Worm (Caenorhabditis elegans) whole organism, late embryonic: ENCODE results near the gene vnut-1.
A peak's percentile ranks its signal among the peaks of the same experiment; 100 is the strongest.

Experiments used
- C08G9.2 ChIP-seq: sonication (generic microtip); optimal IDR thresholded peaks from 2 replicates; lab custom pipeline; 2016; ENCODE audit warnings: mild to moderate bottlenecking, missing genetic modification characterization, moderate library complexity, missing compliant biosample characterization
- F13H6.1 ChIP-seq: sonication (generic microtip); optimal IDR thresholded peaks from 2 replicates; lab custom pipeline; 2016; ENCODE audit warnings: missing genetic modification characterization, missing compliant biosample characterization
- T23F11.4 ChIP-seq: fragments of 200-800 bp; sonication (Bioruptor generic); optimal IDR thresholded peaks from 2 replicates; lab custom pipeline; 2018; ENCODE audit warnings: mild to moderate bottlenecking, missing genetic modification characterization, missing compliant biosample characterization
- ahr-1 ChIP-seq: sonication (generic microtip); optimal IDR thresholded peaks from 2 replicates; lab custom pipeline; 2016; ENCODE audit warnings: missing genetic modification characterization, missing compliant biosample characterization
- ceh-14 ChIP-seq: sonication (generic microtip); optimal IDR thresholded peaks from 2 replicates; lab custom pipeline; 2016; ENCODE audit warnings: missing genotype, missing genetic modification characterization, missing compliant biosample characterization
- ceh-2 ChIP-seq: sonication (generic microtip); optimal IDR thresholded peaks from 2 replicates; lab custom pipeline; 2016; ENCODE audit warnings: missing genotype, missing genetic modification characterization, missing compliant biosample characterization
- ceh-9 ChIP-seq: sonication (generic microtip); optimal IDR thresholded peaks from 2 replicates; lab custom pipeline; 2016; ENCODE audit warnings: mild to moderate bottlenecking, missing genetic modification characterization, inconsistent platforms, missing compliant biosample characterization
- che-1 ChIP-seq: sonication (generic microtip); optimal IDR thresholded peaks from 2 replicates; lab custom pipeline; 2016; ENCODE audit warnings: mild to moderate bottlenecking, missing genetic modification characterization, missing compliant biosample characterization
- elt-2 ChIP-seq: sonication (generic microtip); optimal IDR thresholded peaks from 2 replicates; lab custom pipeline; 2016; ENCODE audit warnings: missing genetic modification reagents, missing genetic modification characterization, missing compliant biosample characterization
- ets-4 ChIP-seq: sonication (generic microtip); optimal IDR thresholded peaks from 2 replicates; lab custom pipeline; 2016; ENCODE audit warnings: missing genetic modification characterization, missing compliant biosample characterization
- eyg-1 ChIP-seq: sonication (generic microtip); optimal IDR thresholded peaks from 2 replicates; lab custom pipeline; 2016; ENCODE audit warnings: missing genotype, missing genetic modification characterization, missing compliant biosample characterization
- fax-1 ChIP-seq: sonication (generic microtip); optimal IDR thresholded peaks from 2 replicates; lab custom pipeline; 2016; ENCODE audit warnings: missing genotype, missing genetic modification characterization, missing compliant biosample characterization
- fkh-6 ChIP-seq: sonication (generic microtip); optimal IDR thresholded peaks from 2 replicates; lab custom pipeline; 2016; ENCODE audit warnings: missing genetic modification characterization, missing compliant biosample characterization
- gmeb-2 ChIP-seq: sonication (generic microtip); optimal IDR thresholded peaks from 2 replicates; lab custom pipeline; 2016; ENCODE audit warnings: missing genetic modification characterization, inconsistent platforms, missing compliant biosample characterization
- hlh-13 ChIP-seq: fragments of 200-800 bp; sonication (Bioruptor generic); optimal IDR thresholded peaks from 2 replicates; lab custom pipeline; 2018; ENCODE audit warnings: mild to moderate bottlenecking, missing genetic modification characterization, missing compliant biosample characterization
- lim-6 ChIP-seq: sonication (generic microtip); optimal IDR thresholded peaks from 2 replicates; lab custom pipeline; 2016; ENCODE audit warnings: missing genetic modification characterization, missing compliant biosample characterization
- madf-2 ChIP-seq: sonication (generic microtip); optimal IDR thresholded peaks from 2 replicates; lab custom pipeline; 2017; ENCODE audit warnings: missing genetic modification characterization, missing compliant biosample characterization
- mec-3 ChIP-seq: sonication (generic microtip); optimal IDR thresholded peaks from 2 replicates; lab custom pipeline; 2016; ENCODE audit warnings: borderline replicate concordance, missing genetic modification characterization, missing compliant biosample characterization
- nfya-1 ChIP-seq: sonication (generic microtip); optimal IDR thresholded peaks from 2 replicates; lab custom pipeline; 2017; ENCODE audit warnings: missing genetic modification characterization, mild to moderate bottlenecking, missing compliant biosample characterization, antibody characterized with exemption, moderate library complexity
- nhr-11 ChIP-seq: fragments of 150-350 bp; optimal IDR thresholded peaks from 2 replicates; lab custom pipeline; 2014; ENCODE audit warnings: missing biosample characterization, missing genetic modification characterization
- pag-3 ChIP-seq: sonication (generic microtip); optimal IDR thresholded peaks from 2 replicates; lab custom pipeline; 2016; ENCODE audit warnings: missing compliant biosample characterization, missing genetic modification characterization, borderline replicate concordance
- pat-9 ChIP-seq: fragments of 200-800 bp; sonication (Bioruptor generic); optimal IDR thresholded peaks from 2 replicates; lab custom pipeline; 2018; ENCODE audit warnings: mild to moderate bottlenecking, missing genetic modification characterization, moderate library complexity, missing compliant biosample characterization
- pqm-1 ChIP-seq: sonication (generic microtip); optimal IDR thresholded peaks from 2 replicates; lab custom pipeline; 2016; ENCODE audit warnings: missing genetic modification characterization, missing compliant biosample characterization
- ref-2 ChIP-seq: sonication (generic microtip); optimal IDR thresholded peaks from 2 replicates; lab custom pipeline; 2016; ENCODE audit warnings: missing genetic modification characterization, missing compliant biosample characterization
- rnt-1 ChIP-seq: sonication (generic microtip); optimal IDR thresholded peaks from 2 replicates; lab custom pipeline; 2016; ENCODE audit warnings: missing genetic modification characterization, missing compliant biosample characterization
- sdc-2 ChIP-seq: sonication (generic microtip); optimal IDR thresholded peaks from 2 replicates; lab custom pipeline; 2016; ENCODE audit warnings: missing genotype, missing genetic modification characterization, missing compliant biosample characterization
- syd-9 ChIP-seq: sonication (generic microtip); optimal IDR thresholded peaks from 2 replicates; lab custom pipeline; 2016; ENCODE audit warnings: mild to moderate bottlenecking, missing genetic modification characterization, moderate library complexity, missing compliant biosample characterization
- tbx-2 ChIP-seq: sonication (generic microtip); optimal IDR thresholded peaks from 2 replicates; lab custom pipeline; 2016; ENCODE audit warnings: missing genetic modification characterization, missing compliant biosample characterization
- tbx-7 ChIP-seq: sonication (generic microtip); optimal IDR thresholded peaks from 2 replicates; lab custom pipeline; 2016; ENCODE audit warnings: missing genotype, missing genetic modification characterization, missing compliant biosample characterization
- ttx-3 ChIP-seq: sonication (generic microtip); optimal IDR thresholded peaks from 2 replicates; lab custom pipeline; 2016; ENCODE audit warnings: missing genetic modification reagents, missing genetic modification characterization, missing compliant biosample characterization
- unc-3 ChIP-seq, 2 experiments: fragments of 200-800 bp in 1 of 2; sonication (Bioruptor generic) in 1 of 2; sonication (generic microtip) in 1 of 2; conservative IDR thresholded peaks in 1 of 2; optimal IDR thresholded peaks in 1 of 2; 2 replicates each; pipeline versions ENCODE4 v1.3.6 to Lab custom; 2016 to 2022; ENCODE audit warnings: missing compliant biosample characterization in 2 of 2, missing genetic modification characterization in 2 of 2, missing genetic modification reagents in 1 of 2
- unc-55 ChIP-seq: sonication (generic microtip); optimal IDR thresholded peaks from 2 replicates; lab custom pipeline; 2017; ENCODE audit warnings: missing biosample characterization, missing genetic modification reagents, missing genetic modification characterization
- ztf-16 ChIP-seq: sonication (generic microtip); optimal IDR thresholded peaks from 2 replicates; lab custom pipeline; 2017; ENCODE audit warnings: missing genetic modification characterization, missing compliant biosample characterization

vnut-1 gene

ce11 chrII:14528233-14528802 lies 38.7 kb downstream of the vnut-1 start, which contains the start of the genes F57C2.5 and spat-1 (continued):
- TF ChIP-seq lim-6 (tag; lab: Kevin White, UChicago): peak; percentile 93
- TF ChIP-seq madf-2 (tag; lab: Kevin White, UChicago): peak; percentile 6
- peak; percentile 73 for TF ChIP-seq fkh-6
- no peak for TF ChIP-seq unc-55 (GFP tag; lab: Kevin White, UChicago)
- peak; percentile 94 for TF ChIP-seq C08G9.2 (tag; lab: Kevin White, UChicago)
- peak; percentile 96 for TF ChIP-seq ceh-2
- peak; percentile 68 for TF ChIP-seq nfya-1 (tag; lab: Kevin White, UChicago)
- TF ChIP-seq sdc-2 (tag; lab: Kevin White, UChicago): peak; percentile 21
- TF ChIP-seq pat-9 (tag; lab: Kevin White, UChicago): no peak
- TF ChIP-seq pqm-1: peak; percentile 91
- peak; percentile 49 for TF ChIP-seq ttx-3
- TF ChIP-seq F13H6.1 (tag; lab: Kevin White, UChicago): peak; percentile 92
- TF ChIP-seq ets-4 (tag; lab: Kevin White, UChicago): peak; percentile 97
- peak; percentile 97 for TF ChIP-seq ceh-14 (tag; lab: Kevin White, UChicago)
- TF ChIP-seq hlh-13 (GFP tag; lab: Kevin White, UChicago): no peak
- TF ChIP-seq tbx-2 (tag; lab: Kevin White, UChicago): peak; percentile 95
- TF ChIP-seq ztf-16 (tag; lab: Kevin White, UChicago): peak; percentile 80
- peak; percentile 94 for TF ChIP-seq tbx-7 (tag; lab: Kevin White, UChicago)
- peak; percentile 96 for TF ChIP-seq ahr-1 (tag; lab: Kevin White, UChicago)
- TF ChIP-seq T23F11.4 (GFP tag; lab: Kevin White, UChicago): no peak
- TF ChIP-seq syd-9: peak; percentile 58
- TF ChIP-seq pag-3: peak; percentile 79
- no peak for TF ChIP-seq unc-3 (GFP tag; conservative IDR thresholded peaks at IDR 0.05; lab: Robert Waterston, UW)
- peak; percentile 74 for TF ChIP-seq unc-3 (tag; optimal IDR thresholded peaks at IDR 0.05; lab: Kevin White, UChicago)
- peak; percentile 90 for TF ChIP-seq elt-2 (tag; lab: Kevin White, UChicago)
- TF ChIP-seq fax-1 (tag; lab: Kevin White, UChicago): peak; percentile 94
- peak; percentile 51 for TF ChIP-seq che-1

ce11 chrII:14534000-14534399 lies 44.4 kb downstream of the vnut-1 start, which contains the start of gene C04H5.1:
TSS of gene C04H5.1 (plus strand) at chrII:14534300.
- no peak for TF ChIP-seq nhr-11 (tag; lab: Kevin White, UChicago)
- TF ChIP-seq ref-2 (tag; lab: Kevin White, UChicago): no peak
- TF ChIP-seq rnt-1 (tag; lab: Kevin White, UChicago): no peak

ce11 chrII:14537728-14538127 lies 48.1 kb downstream of the vnut-1 start, which contains the start of the genes clec-147 and C04H5.7:
TSS of gene clec-147 (minus strand) at chrII:14537828.
TSS of gene C04H5.7 (plus strand) at chrII:14537946.
- TF ChIP-seq unc-3 (GFP tag; conservative IDR thresholded peaks at IDR 0.05; lab: Robert Waterston, UW) (no peak), unc-3 (tag; optimal IDR thresholded peaks at IDR 0.05; lab: Kevin White, UChicago) (no peak), tbx-2 (tag; lab: Kevin White, UChicago) (no peak), mec-3 (tag; lab: Kevin White, UChicago) (no peak), eyg-1 (no peak), T23F11.4 (GFP tag; lab: Kevin White, UChicago) (no peak), gmeb-2 (tag; lab: Kevin White, UChicago) (no peak)

- no peak for TF ChIP-seq ceh-9 (tag; lab: Kevin White, UChicago)
- TF ChIP-seq elt-2 (tag; lab: Kevin White, UChicago): peak; percentile 44
Observed at ce11 chrII:14540551-14540950, 50.9 kb downstream of the vnut-1 start.
